Worm (Caenorhabditis elegans): ENCODE data around the gene col-117.

The col-117 gene

ce11 chrIV:8782172-8782571 is 41.8 kb downstream of the col-117 start (continued):
- peak; percentile 43 for TF ChIP-seq elt-2 (tag; optimal IDR thresholded peaks at IDR 0.05)
- no peak for TF ChIP-seq zip-4 (GFP tag; optimal IDR thresholded peaks at IDR 0.05)
- TF ChIP-seq pag-3 (tag; optimal IDR thresholded peaks at IDR 0.05; ENCODE audit: borderline replicate concordance, insufficient read depth) = peak; percentile 78
- TF ChIP-seq lin-35 (GFP tag; optimal IDR thresholded peaks at IDR 0.05) = peak; percentile 52 to 83
- peak; percentile 62 for TF ChIP-seq irx-1 (tag; optimal IDR thresholded peaks at IDR 0.05)
- peak; percentile 71 to 83 for TF ChIP-seq lsy-2 (tag; optimal IDR thresholded peaks at IDR 0.05)
- TF ChIP-seq vab-15 (tag; optimal IDR thresholded peaks at IDR 0.05) = no peak
- no peak for TF ChIP-seq hlh-17 (GFP tag; optimal IDR thresholded peaks at IDR 0.05; ENCODE audit: borderline replicate concordance)
- TF ChIP-seq egl-27 (tag; optimal IDR thresholded peaks at IDR 0.05) = peak; percentile 28 to 56
- no peak for TF ChIP-seq mef-2 (tag; optimal IDR thresholded peaks at IDR 0.05)
- peak; percentile 68 for TF ChIP-seq nhr-47 (tag; optimal IDR thresholded peaks at IDR 0.05)
- peak; percentile 58 for TF ChIP-seq tbx-2 (tag; optimal IDR thresholded peaks at IDR 0.05)
- TF ChIP-seq nhr-76 (tag; optimal IDR thresholded peaks at IDR 0.05) = no peak
- TF ChIP-seq lin-14 (GFP tag; optimal IDR thresholded peaks at IDR 0.05) = peak; percentile 97
- TF ChIP-seq nhr-11 (tag; optimal IDR thresholded peaks at IDR 0.05) = no peak
- TF ChIP-seq ets-5 (GFP tag; IDR thresholded peaks at IDR 0.05) = no peak
- peak; percentile 47 for TF ChIP-seq ztf-4 (tag; optimal IDR thresholded peaks at IDR 0.05)
- TF ChIP-seq dpl-1 (GFP tag; optimal IDR thresholded peaks at IDR 0.05) = peak; percentile 40 to 59 (median 53)
- TF ChIP-seq isw-1 (GFP tag; IDR thresholded peaks at IDR 0.05) = peak; percentile 15; the same call in 1 of the 2 replicates
- no peak for TF ChIP-seq grh-1 (GFP tag; IDR thresholded peaks at IDR 0.05)
- TF ChIP-seq hlh-4 (tag; optimal IDR thresholded peaks at IDR 0.05) = no peak
- no peak for TF ChIP-seq alr-1 (tag; optimal IDR thresholded peaks at IDR 0.05; ENCODE audit: borderline replicate concordance)
- TF ChIP-seq fkh-8 (tag; optimal IDR thresholded peaks at IDR 0.05) = no peak
- no peak for TF ChIP-seq sox-4 (tag; optimal IDR thresholded peaks at IDR 0.05)
- TF ChIP-seq mab-9 (GFP tag; IDR thresholded peaks at IDR 0.05) = no peak
- TF ChIP-seq hpl-2 (GFP tag; optimal IDR thresholded peaks at IDR 0.05) = peak; percentile 46
- peak; percentile 62 for TF ChIP-seq nhr-19 (GFP tag; conservative IDR thresholded peaks at IDR 0.05)
- peak; percentile 39 for TF ChIP-seq lin-13 (GFP tag; optimal IDR thresholded peaks at IDR 0.05)
- peak in 2 of 6 experiments; percentile 35 to 56 for TF ChIP-seq elt-3 (tag; optimal IDR thresholded peaks at IDR 0.05)
- TF ChIP-seq lin-39 (tag; optimal IDR thresholded peaks at IDR 0.05) = no peak
- peak; percentile 95 for TF ChIP-seq blmp-1 (tag; optimal IDR thresholded peaks at IDR 0.05)
- TF ChIP-seq C34B4.2 (tag; optimal IDR thresholded peaks at IDR 0.05) = no peak
- no peak for TF ChIP-seq ces-1 (GFP tag; optimal IDR thresholded peaks at IDR 0.05)
- no peak for TF ChIP-seq fkh-10 (GFP tag; optimal IDR thresholded peaks at IDR 0.05)
- no peak for TF ChIP-seq ama-1 (optimal IDR thresholded peaks at IDR 0.05)
- peak; percentile 49 for TF ChIP-seq unc-86 (tag; optimal IDR thresholded peaks at IDR 0.05)
- TF ChIP-seq rnt-1 (tag; optimal IDR thresholded peaks at IDR 0.05) = peak; percentile 62
- TF ChIP-seq nhr-71 (tag; optimal IDR thresholded peaks at IDR 0.05) = peak; percentile 86
- TF ChIP-seq fos-1 (tag; optimal IDR thresholded peaks at IDR 0.05) = no peak
- TF ChIP-seq aha-1 (tag; optimal IDR thresholded peaks at IDR 0.05) = no peak
- TF ChIP-seq jun-1 (tag; optimal IDR thresholded peaks at IDR 0.05) = peak; percentile 75
- no peak for TF ChIP-seq efl-3 (GFP tag; optimal IDR thresholded peaks at IDR 0.05)
- TF ChIP-seq ceh-8 (GFP tag; optimal IDR thresholded peaks at IDR 0.05) = no peak
- TF ChIP-seq sptf-1 (tag; optimal IDR thresholded peaks at IDR 0.05) = no peak
- TF ChIP-seq C04F5.9 (tag; optimal IDR thresholded peaks at IDR 0.05) = no peak
- no peak for TF ChIP-seq pqm-1 (tag; optimal IDR thresholded peaks at IDR 0.05)

Measured in whole organism, L1 larva.